Fruit fly (Drosophila melanogaster) whole organism, embryonic: ENCODE results near the gene CG12301.

Experiments
- CG10431 ChIP-seq: fragments of 200-800 bp; sonication (Bioruptor generic); optimal IDR thresholded peaks from 3 replicates; lab custom pipeline; 2018; ENCODE audit warnings: missing biosample characterization, mild to moderate bottlenecking, missing genetic modification characterization
- CG10462 ChIP-seq: fragments of 200-800 bp; sonication (Bioruptor generic); optimal IDR thresholded peaks from 2 replicates; lab custom pipeline; 2016; ENCODE audit warnings: missing biosample characterization, missing genetic modification characterization
- CG12071 ChIP-seq: fragments of 200-800 bp; sonication (Bioruptor generic); optimal IDR thresholded peaks from 3 replicates; lab custom pipeline; 2018; ENCODE audit warnings: missing biosample characterization, mild to moderate bottlenecking, missing genetic modification characterization
- CG16779 ChIP-seq: fragments of 200-800 bp; sonication (Bioruptor generic); IDR thresholded peaks from 2 replicates; pipeline ENCODE4 v1.3.6; 2022; ENCODE audit warnings: missing biosample characterization, missing genetic modification characterization
- CG16813 ChIP-seq: fragments of 200-800 bp; sonication (Bioruptor generic); IDR thresholded peaks from 3 replicates; pipeline ENCODE4 v1.3.6; 2022; ENCODE audit warnings: missing biosample characterization, missing genetic modification characterization; ENCODE audit not compliant: partially characterized antibody
- CG17328 ChIP-seq: fragments of 200-800 bp; sonication (Bioruptor generic); IDR thresholded peaks from 2 replicates; pipeline ENCODE4 v1.3.6; 2022; ENCODE audit warnings: missing biosample characterization, missing genetic modification characterization
- CG17829 ChIP-seq: fragments of 200-800 bp; optimal IDR thresholded peaks from 2 replicates; lab custom pipeline; 2019; ENCODE audit warnings: missing biosample characterization, mild to moderate bottlenecking, missing genetic modification characterization, moderate library complexity
- CG18599 ChIP-seq: fragments of 200-800 bp; sonication (Bioruptor generic); optimal IDR thresholded peaks from 3 replicates; lab custom pipeline; 2017; ENCODE audit warnings: missing biosample characterization, missing genetic modification characterization, mild to moderate bottlenecking, moderate library complexity, missing genetic modification reagents
- CG2875 ChIP-seq: fragments of 200-800 bp; sonication (Bioruptor generic); optimal IDR thresholded peaks from 2 replicates; lab custom pipeline; 2017; ENCODE audit warnings: missing biosample characterization, mild to moderate bottlenecking, missing genetic modification characterization, missing genetic modification reagents
- CG32772 ChIP-seq: fragments of 200-800 bp; sonication (Bioruptor generic); IDR thresholded peaks from 2 replicates; pipeline ENCODE4 v1.3.6; 2022; ENCODE audit warnings: missing biosample characterization, missing genetic modification characterization
- CG4730 ChIP-seq: fragments of 200-800 bp; sonication (Bioruptor generic); IDR thresholded peaks from 2 replicates; pipeline ENCODE4 v1.3.6; 2022; ENCODE audit warnings: missing biosample characterization, missing genetic modification characterization
- CG4820 ChIP-seq: fragments of 200-800 bp; sonication (Bioruptor generic); optimal IDR thresholded peaks from 3 replicates; lab custom pipeline; 2016; ENCODE audit warnings: missing biosample characterization, missing genetic modification characterization
- CG4854 ChIP-seq: fragments of 200-800 bp; sonication (Bioruptor generic); optimal IDR thresholded peaks from 2 replicates; lab custom pipeline; 2016; ENCODE audit warnings: missing biosample characterization, missing genetic modification characterization, inconsistent platforms
- CG6175 ChIP-seq: fragments of 200-800 bp; sonication (Bioruptor generic); IDR thresholded peaks from 3 replicates; pipeline ENCODE4 v1.3.6; 2022; ENCODE audit warnings: missing biosample characterization, missing genetic modification characterization
- CG6683 ChIP-seq: fragments of 200-800 bp; sonication (Bioruptor generic); optimal IDR thresholded peaks from 2 replicates; lab custom pipeline; 2017; ENCODE audit warnings: missing biosample characterization, mild to moderate bottlenecking, missing genetic modification characterization, missing genetic modification reagents
- CG6854 ChIP-seq: fragments of 200-800 bp; sonication (Bioruptor generic); optimal IDR thresholded peaks from 3 replicates; lab custom pipeline; 2017; ENCODE audit warnings: missing biosample characterization, mild to moderate bottlenecking, missing genetic modification characterization
- CG7372 ChIP-seq: fragments of 200-800 bp; sonication (Bioruptor generic); IDR thresholded peaks from 2 replicates; pipeline ENCODE4 v1.3.6; 2022; ENCODE audit warnings: missing biosample characterization, missing genetic modification characterization
- CG8359 ChIP-seq: fragments of 200-800 bp; sonication (Bioruptor generic); optimal IDR thresholded peaks from 2 replicates; lab custom pipeline; 2017; ENCODE audit warnings: missing biosample characterization, mild to moderate bottlenecking, missing genetic modification characterization, borderline replicate concordance
- CG9437 ChIP-seq: fragments of 200-800 bp; sonication (Bioruptor generic); optimal IDR thresholded peaks from 2 replicates; lab custom pipeline; 2018; ENCODE audit warnings: missing biosample characterization, mild to moderate bottlenecking, missing genetic modification characterization
- CkIIα-i1 ChIP-seq: fragments of 200-800 bp; sonication (Bioruptor generic); IDR thresholded peaks from 2 replicates; pipeline ENCODE4 v1.3.6; 2022; ENCODE audit warnings: missing biosample characterization, missing genetic modification characterization
- Dfd ChIP-seq, 2 experiments: fragments of >200 bp; optimal IDR thresholded peaks; 2 replicates each; lab custom pipeline; 2017; ENCODE audit warnings: missing biosample characterization in 2 of 2, missing genetic modification characterization in 2 of 2
- Dll ChIP-seq: fragments of 200-800 bp; sonication (Bioruptor generic); IDR thresholded peaks from 4 replicates; pipeline ENCODE4 v1.3.6; 2022; ENCODE audit warnings: missing biosample characterization, missing genetic modification characterization; ENCODE audit not compliant: partially characterized antibody
- Dp ChIP-seq: fragments of 200-800 bp; sonication (Bioruptor generic); optimal IDR thresholded peaks from 2 replicates; lab custom pipeline; 2018; ENCODE audit warnings: missing biosample characterization, mild to moderate bottlenecking, missing genetic modification characterization, moderate library complexity
- Ets65A ChIP-seq: fragments of 200-800 bp; sonication (Bioruptor generic); peaks from one replicate; lab custom pipeline; 2016; ENCODE audit warnings: missing biosample characterization, missing genetic modification characterization
- Hr39 ChIP-seq: fragments of >200 bp; optimal IDR thresholded peaks from 2 replicates; lab custom pipeline; 2017
- Med ChIP-seq: fragments of 200-800 bp; sonication (Bioruptor generic); peaks from one replicate; lab custom pipeline; 2016; ENCODE audit warnings: missing biosample characterization, missing genetic modification characterization, mild to moderate bottlenecking, inconsistent platforms, moderate library complexity
- NK7.1 ChIP-seq: fragments of 200-800 bp; sonication (Bioruptor generic); optimal IDR thresholded peaks from 3 replicates; lab custom pipeline; 2016; ENCODE audit warnings: missing biosample characterization, missing genetic modification characterization
- bowl ChIP-seq: fragments of 200-800 bp; sonication (Bioruptor generic); IDR thresholded peaks from 2 replicates; pipeline ENCODE4 v1.3.6; 2022; ENCODE audit warnings: missing biosample characterization, missing genetic modification characterization
- dan ChIP-seq: fragments of 200-800 bp; sonication (Bioruptor generic); IDR thresholded peaks from 2 replicates; pipeline ENCODE4 v1.3.6; 2022; ENCODE audit warnings: missing biosample characterization, missing genetic modification characterization
- dmrt99B ChIP-seq: fragments of 200-800 bp; sonication (Bioruptor generic); optimal IDR thresholded peaks from 2 replicates; lab custom pipeline; 2018; ENCODE audit warnings: missing biosample characterization, mild to moderate bottlenecking, missing genetic modification characterization, moderate library complexity
- gem ChIP-seq: fragments of 200-800 bp; sonication (Bioruptor generic); optimal IDR thresholded peaks from 2 replicates; lab custom pipeline; 2019; ENCODE audit warnings: missing biosample characterization, mild to moderate bottlenecking, missing genetic modification characterization, moderate library complexity
- ham ChIP-seq: fragments of 200-800 bp; sonication (Bioruptor generic); IDR thresholded peaks from 2 replicates; pipeline ENCODE4 v1.3.6; 2022; ENCODE audit warnings: missing biosample characterization, missing genetic modification characterization
- inv ChIP-seq: fragments of 200-800 bp; sonication (Bioruptor generic); IDR thresholded peaks from 2 replicates; pipeline ENCODE4 v1.3.6; 2022; ENCODE audit warnings: missing biosample characterization, missing genetic modification characterization; ENCODE audit not compliant: partially characterized antibody
- pho ChIP-seq: fragments of 200-800 bp; sonication (Bioruptor generic); optimal IDR thresholded peaks from 2 replicates; lab custom pipeline; 2016; ENCODE audit warnings: missing biosample characterization, missing genetic modification characterization
- ranshi ChIP-seq: fragments of 200-800 bp; sonication (Bioruptor generic); IDR thresholded peaks from 2 replicates; pipeline ENCODE4 v1.3.6; 2022; ENCODE audit warnings: missing biosample characterization, missing genetic modification characterization
- scrt ChIP-seq: fragments of 200-800 bp; sonication (Bioruptor generic); optimal IDR thresholded peaks from 2 replicates; lab custom pipeline; 2018; ENCODE audit warnings: missing biosample characterization, mild to moderate bottlenecking, missing genetic modification characterization, moderate library complexity
- sd ChIP-seq: fragments of 200-800 bp; sonication (Bioruptor generic); optimal IDR thresholded peaks from 3 replicates; lab custom pipeline; 2018; ENCODE audit warnings: missing biosample characterization, mild to moderate bottlenecking, missing genetic modification characterization, moderate library complexity
- ssp ChIP-seq: fragments of 200-800 bp; sonication (Bioruptor generic); IDR thresholded peaks from 2 replicates; pipeline ENCODE4 v1.3.6; 2022; ENCODE audit warnings: missing biosample characterization, missing genetic modification characterization
- stwl ChIP-seq: fragments of 200-800 bp; sonication (Bioruptor generic); optimal IDR thresholded peaks from 3 replicates; lab custom pipeline; 2018; ENCODE audit warnings: missing biosample characterization, mild to moderate bottlenecking, missing genetic modification characterization, moderate library complexity
- zen ChIP-seq: fragments of 200-800 bp; sonication (Bioruptor generic); optimal IDR thresholded peaks from 3 replicates; lab custom pipeline; 2018; ENCODE audit warnings: missing biosample characterization, mild to moderate bottlenecking, missing genetic modification characterization, moderate library complexity

Gene CG12301

DNA sequence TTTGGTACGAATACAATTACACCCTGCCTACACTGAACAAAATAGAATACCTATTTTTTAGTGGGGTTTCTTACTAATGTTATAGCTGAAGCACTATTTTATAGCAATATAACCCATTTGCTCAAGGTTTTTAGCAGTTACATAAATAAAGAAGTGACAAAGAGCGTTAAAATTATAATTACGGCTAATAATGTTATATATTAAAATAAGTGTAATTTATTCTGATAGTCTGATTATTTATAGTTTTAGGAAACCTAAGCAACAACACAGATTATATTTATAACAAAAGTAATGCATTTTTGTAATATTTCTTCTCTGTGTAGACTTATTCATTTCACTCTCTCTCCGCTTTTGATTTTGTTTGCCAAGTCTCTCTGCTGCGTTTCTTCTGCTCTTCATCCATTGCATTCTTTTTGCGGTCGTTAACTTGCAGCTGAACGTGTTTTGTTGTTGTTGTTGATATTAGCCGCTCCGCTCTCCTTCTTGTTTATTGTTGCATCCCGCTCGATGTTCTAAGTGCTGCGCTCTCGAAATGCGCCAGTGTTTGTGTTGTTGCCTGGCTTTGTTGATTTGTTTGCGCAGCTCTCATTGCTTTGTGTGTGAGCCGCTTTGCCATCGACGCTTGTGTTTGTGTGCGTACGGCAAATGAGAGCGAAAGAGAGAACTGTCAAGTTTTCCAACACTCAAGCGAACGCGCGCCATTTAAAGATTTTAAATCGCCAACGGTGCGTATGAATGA lies 45.2 kb downstream of the CG12301 start (continued):
- peak; percentile 89 for TF ChIP-seq Dp
- TF ChIP-seq stwl = no peak
- peak; percentile 84 for TF ChIP-seq CG6683 (GFP tag; lab: Kevin White, UChicago)
- TF ChIP-seq gem = peak; percentile 98
- peak; percentile 81 for TF ChIP-seq CG6854
- TF ChIP-seq CG8359 = peak; percentile 56
- TF ChIP-seq CG17829 (tag; lab: Kevin White, UChicago) = peak; percentile 91
- TF ChIP-seq dmrt99B (tag; lab: Kevin White, UChicago) = peak; percentile 98
- TF ChIP-seq dan (GFP tag; lab: Robert Waterston, UW) = no peak
- no peak for TF ChIP-seq CG16813 (GFP tag; lab: Robert Waterston, UW)
- TF ChIP-seq inv (GFP tag; lab: Robert Waterston, UW) = no peak
- TF ChIP-seq CG32772 (GFP tag; lab: Robert Waterston, UW) = peak; percentile 81
- TF ChIP-seq CG4730 = peak; percentile 78
- no peak for TF ChIP-seq Dll (GFP tag; lab: Robert Waterston, UW)
- TF ChIP-seq ranshi = peak; percentile 78
- peak; percentile 89 for TF ChIP-seq CG4820 (GFP tag; lab: Kevin White, UChicago)
- peak; percentile 78 for TF ChIP-seq CG10462 (GFP tag; lab: Kevin White, UChicago)
- peak; percentile 77 for TF ChIP-seq CG12071 (GFP tag; lab: Kevin White, UChicago)

DNA sequence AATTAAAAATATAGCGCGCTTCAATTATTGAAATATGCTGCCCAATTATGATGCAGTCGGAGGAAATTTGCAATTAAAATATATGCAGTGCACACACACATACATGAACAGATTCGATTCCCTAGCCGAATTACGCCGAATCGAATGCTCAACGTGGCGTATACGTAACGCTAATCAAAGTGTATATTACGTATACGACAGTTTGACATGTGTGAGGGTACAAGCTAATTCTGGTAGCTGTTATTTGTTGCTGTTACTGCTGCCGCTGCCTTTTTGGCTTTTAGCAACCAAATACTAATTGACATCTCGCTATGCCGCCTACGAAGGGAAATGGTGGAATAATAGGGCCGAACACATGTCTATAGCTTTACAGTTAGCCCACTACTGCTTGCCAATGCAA lies 46.7 kb downstream of the CG12301 start:
- TF ChIP-seq pho = no peak
- TF ChIP-seq ssp (GFP tag; lab: Robert Waterston, UW) = no peak
- TF ChIP-seq Hr39 (lab: Kevin White, UChicago) = no peak
- 0 out of 2 replicates have a peak, but pooled peaks have one; percentile 27 for TF ChIP-seq CG16779 (GFP tag; lab: Robert Waterston, UW)
- no peak for TF ChIP-seq NK7.1 (GFP tag; lab: Kevin White, UChicago)
- no peak for TF ChIP-seq scrt (GFP tag; lab: Kevin White, UChicago)
- peak; percentile 92 for TF ChIP-seq CG7372 (GFP tag; lab: Robert Waterston, UW)
- TF ChIP-seq ham (GFP tag; lab: Robert Waterston, UW) = no peak
- no peak for TF ChIP-seq zen
- TF ChIP-seq CG10431 = no peak
- TF ChIP-seq CG6175 (GFP tag; lab: Robert Waterston, UW) = no peak
- TF ChIP-seq CG18599 (GFP tag; lab: Kevin White, UChicago) = no peak
- TF ChIP-seq CG4854 (GFP tag; lab: Kevin White, UChicago) = no peak
- peak; percentile 31 for TF ChIP-seq CG9437 (GFP tag; lab: Kevin White, UChicago)
- TF ChIP-seq CG17328 (GFP tag; lab: Robert Waterston, UW) = no peak
- peak; percentile 25 for TF ChIP-seq Med (GFP tag; lab: Kevin White, UChicago)
- TF ChIP-seq bowl (GFP tag; lab: Robert Waterston, UW) = no peak
- no peak for TF ChIP-seq Dfd (GFP tag; optimal IDR thresholded peaks at IDR 0.05; lab: Kevin White, UChicago)
- peak; percentile 52 for TF ChIP-seq Ets65A (GFP tag; lab: Kevin White, UChicago)
- no peak for TF ChIP-seq CG2875 (GFP tag; lab: Kevin White, UChicago)

DNA sequence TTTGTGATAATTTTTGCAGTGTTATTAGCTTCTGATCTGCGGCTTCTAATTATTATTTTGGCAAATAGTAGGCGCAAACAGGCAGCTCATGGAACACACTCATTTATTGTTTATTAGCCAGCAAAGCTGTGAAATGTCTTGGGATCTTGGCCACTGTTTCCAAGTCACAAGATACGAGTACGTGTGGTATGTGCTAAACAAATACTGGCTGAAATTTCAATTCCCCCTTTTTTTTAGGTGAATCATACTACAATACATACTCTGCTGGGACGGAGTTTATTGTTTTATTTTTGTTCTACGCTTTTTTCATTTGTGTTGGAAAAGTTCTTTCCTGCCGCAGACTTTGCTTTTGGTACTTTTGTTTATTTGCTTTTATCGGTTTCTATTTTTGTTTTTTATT lies 50.5 kb downstream of the CG12301 start:
- no peak for TF ChIP-seq CkIIα-i1 (GFP tag; lab: Robert Waterston, UW)
- TF ChIP-seq sd (tag; lab: Kevin White, UChicago) = peak; percentile 65
- peak; percentile 34 for TF ChIP-seq Med (GFP tag; lab: Kevin White, UChicago)
